Worm (Caenorhabditis elegans) whole organism, early embryonic: Measurements from ENCODE around the gene str-255.

Experiments
- B0310.2 ChIP-seq: sonication (generic microtip); optimal IDR thresholded peaks from 2 replicates; lab custom pipeline; 2016; ENCODE audit warnings: mild to moderate bottlenecking, missing genetic modification characterization, missing compliant biosample characterization
- F13C5.2 ChIP-seq: sonication (generic microtip); optimal IDR thresholded peaks from 2 replicates; lab custom pipeline; 2017; ENCODE audit warnings: mild to moderate bottlenecking, missing genetic modification characterization, inconsistent platforms, missing compliant biosample characterization
- aly-1 ChIP-seq: sonication (generic microtip); optimal IDR thresholded peaks from 2 replicates; lab custom pipeline; 2016; ENCODE audit warnings: missing genetic modification characterization, missing compliant biosample characterization
- ama-1 ChIP-seq: fragments of 150-350 bp; optimal IDR thresholded peaks from 2 replicates; lab custom pipeline; 2014
- ceh-13 ChIP-seq: fragments of 200-800 bp; sonication (Bioruptor generic); optimal IDR thresholded peaks from 2 replicates; lab custom pipeline; 2018; ENCODE audit warnings: mild to moderate bottlenecking, missing genetic modification characterization, missing compliant biosample characterization
- ceh-36 ChIP-seq: sonication (generic microtip); optimal IDR thresholded peaks from 2 replicates; lab custom pipeline; 2016; ENCODE audit warnings: missing genetic modification characterization, inconsistent platforms, missing compliant biosample characterization
- ets-7 ChIP-seq: sonication (generic microtip); optimal IDR thresholded peaks from 2 replicates; lab custom pipeline; 2016; ENCODE audit warnings: missing genotype, missing genetic modification characterization, missing compliant biosample characterization
- flt-1 ChIP-seq: fragments of 200-800 bp; sonication (Bioruptor generic); IDR thresholded peaks from 2 replicates; pipeline ENCODE4 v1.3.6; 2022; ENCODE audit warnings: missing genetic modification characterization, missing compliant biosample characterization
- hmbx-1 ChIP-seq: sonication (generic microtip); optimal IDR thresholded peaks from 2 replicates; lab custom pipeline; 2016; ENCODE audit warnings: mild to moderate bottlenecking, missing genetic modification characterization, missing compliant biosample characterization
- hmg-4 ChIP-seq: fragments of 200-800 bp; sonication (Bioruptor generic); optimal IDR thresholded peaks from 2 replicates; lab custom pipeline; 2018; ENCODE audit warnings: mild to moderate bottlenecking, missing genetic modification characterization, missing compliant biosample characterization
- hnd-1 ChIP-seq: sonication (generic microtip); optimal IDR thresholded peaks from 2 replicates; lab custom pipeline; 2016; ENCODE audit warnings: missing genetic modification characterization, missing compliant biosample characterization
- pes-1 ChIP-seq: fragments of 200-800 bp; sonication (Bioruptor generic); IDR thresholded peaks from 2 replicates; pipeline ENCODE4 v1.3.6; 2022; ENCODE audit warnings: missing genetic modification reagents, missing genetic modification characterization, missing compliant biosample characterization
- scrt-1 ChIP-seq: fragments of 200-800 bp; sonication (Bioruptor generic); IDR thresholded peaks from 2 replicates; pipeline ENCODE4 v1.3.6; 2022; ENCODE audit warnings: missing genetic modification characterization, missing compliant biosample characterization
- sea-1 ChIP-seq: fragments of 200-800 bp; sonication (Bioruptor generic); conservative IDR thresholded peaks from 2 replicates; pipeline ENCODE4 v1.3.6; 2022; ENCODE audit warnings: missing genetic modification characterization, missing compliant biosample characterization
- tbx-11 ChIP-seq: fragments of 200-800 bp; sonication (Bioruptor generic); IDR thresholded peaks from 2 replicates; pipeline ENCODE4 v1.3.6; 2022; ENCODE audit warnings: missing genetic modification characterization, missing compliant biosample characterization
- tbx-37 ChIP-seq: fragments of 200-800 bp; sonication (Bioruptor generic); conservative IDR thresholded peaks from 2 replicates; pipeline ENCODE4 v1.3.6; 2022; ENCODE audit warnings: missing genetic modification reagents, missing genetic modification characterization, missing compliant biosample characterization
- tra-4 ChIP-seq: sonication (generic microtip); optimal IDR thresholded peaks from 2 replicates; lab custom pipeline; 2017; ENCODE audit warnings: missing genetic modification characterization, missing compliant biosample characterization

str-255 gene

ce11 chrV:2163735-2164134 is at the start of gene str-255:
Gene str-255, minus strand, starts transcription at chrV:2163835.
- no peak for TF ChIP-seq hnd-1 (tag; lab: Kevin White, UChicago)
- TF ChIP-seq ets-7: no peak
- TF ChIP-seq hmbx-1 (tag; lab: Kevin White, UChicago): no peak
- no peak for TF ChIP-seq ama-1
- no peak for TF ChIP-seq B0310.2
- TF ChIP-seq scrt-1: no peak
- TF ChIP-seq F13C5.2 (tag; lab: Kevin White, UChicago): no peak
- TF ChIP-seq sea-1 (GFP tag; lab: Robert Waterston, UW): no peak

- TF ChIP-seq sea-1 (GFP tag; lab: Robert Waterston, UW): no peak
- no peak for TF ChIP-seq tbx-37 (GFP tag; lab: Robert Waterston, UW)
- no peak for TF ChIP-seq hnd-1 (tag; lab: Kevin White, UChicago)
- no peak for TF ChIP-seq ama-1
- TF ChIP-seq ceh-13 (GFP tag; lab: Kevin White, UChicago): no peak
- no peak for TF ChIP-seq ceh-36 (tag; lab: Kevin White, UChicago)
- TF ChIP-seq F13C5.2 (tag; lab: Kevin White, UChicago): no peak
- no peak for TF ChIP-seq hmg-4 (GFP tag; lab: Kevin White, UChicago)
- TF ChIP-seq hmbx-1 (tag; lab: Kevin White, UChicago): no peak
- no peak for TF ChIP-seq pes-1 (GFP tag; lab: Robert Waterston, UW)
- TF ChIP-seq ets-7: no peak
- no peak for TF ChIP-seq aly-1
- no peak for TF ChIP-seq flt-1 (GFP tag; lab: Robert Waterston, UW)
- TF ChIP-seq scrt-1: no peak
- no peak for TF ChIP-seq tbx-11
These were observed 48.3 kb upstream of the str-255 start, which contains the start of gene nhr-133 for ce11 chrV:2211936-2212335. Gene nhr-133, minus strand, starts transcription at chrV:2212118.

ce11 chrV:2207527-2207926 is 43.9 kb upstream of the str-255 start:
- TF ChIP-seq ets-7 (no peak), F13C5.2 (tag; lab: Kevin White, UChicago) (no peak), ceh-13 (GFP tag; lab: Kevin White, UChicago) (no peak), flt-1 (GFP tag; lab: Robert Waterston, UW) (no peak), pes-1 (GFP tag; lab: Robert Waterston, UW) (no peak), tbx-11 (no peak), hmg-4 (GFP tag; lab: Kevin White, UChicago) (no peak), hnd-1 (tag; lab: Kevin White, UChicago) (no peak), hmbx-1 (tag; lab: Kevin White, UChicago) (no peak), tbx-37 (GFP tag; lab: Robert Waterston, UW) (no peak), tra-4 (tag; lab: Kevin White, UChicago) (no peak), aly-1 (no peak), ama-1 (no peak), ceh-36 (tag; lab: Kevin White, UChicago) (no peak), scrt-1 (no peak), B0310.2 (no peak)

ce11 chrV:2206801-2207200 is 43.2 kb upstream of the str-255 start, which contains the start of gene svh-11:
Gene svh-11, plus strand, starts transcription at chrV:2207101.
- no peak for TF ChIP-seq tbx-11
- TF ChIP-seq aly-1: no peak
- TF ChIP-seq ceh-36 (tag; lab: Kevin White, UChicago): no peak
- no peak for TF ChIP-seq ceh-13 (GFP tag; lab: Kevin White, UChicago)
- TF ChIP-seq flt-1 (GFP tag; lab: Robert Waterston, UW): no peak
- no peak for TF ChIP-seq hnd-1 (tag; lab: Kevin White, UChicago)
- TF ChIP-seq F13C5.2 (tag; lab: Kevin White, UChicago): no peak
- TF ChIP-seq tbx-37 (GFP tag; lab: Robert Waterston, UW): no peak
- TF ChIP-seq sea-1 (GFP tag; lab: Robert Waterston, UW): no peak
- no peak for TF ChIP-seq pes-1 (GFP tag; lab: Robert Waterston, UW)
- TF ChIP-seq scrt-1: no peak
- TF ChIP-seq ets-7: no peak
- TF ChIP-seq hmbx-1 (tag; lab: Kevin White, UChicago): no peak

ce11 chrV:2206181-2206580 is 42.5 kb upstream of the str-255 start, which contains the start of gene srt-40:
Gene srt-40, minus strand, starts transcription at chrV:2206281.
- TF ChIP-seq flt-1 (GFP tag; lab: Robert Waterston, UW) (no peak), tra-4 (tag; lab: Kevin White, UChicago) (no peak), ceh-36 (tag; lab: Kevin White, UChicago) (no peak), ets-7 (no peak)

ce11 chrV:2204080-2204479 is 40.4 kb upstream of the str-255 start, which contains the start of gene cyp-33C12:
Gene cyp-33C12, minus strand, starts transcription at chrV:2204400.
- TF ChIP-seq hmbx-1 (tag; lab: Kevin White, UChicago) (no peak), ama-1 (no peak), tbx-37 (GFP tag; lab: Robert Waterston, UW) (no peak), aly-1 (no peak)

- no peak for TF ChIP-seq B0310.2
- no peak for TF ChIP-seq ceh-36 (tag; lab: Kevin White, UChicago)
- TF ChIP-seq hmbx-1 (tag; lab: Kevin White, UChicago): no peak
- no peak for TF ChIP-seq tbx-11
- TF ChIP-seq flt-1 (GFP tag; lab: Robert Waterston, UW): no peak
- no peak for TF ChIP-seq sea-1 (GFP tag; lab: Robert Waterston, UW)
- TF ChIP-seq ceh-13 (GFP tag; lab: Kevin White, UChicago): no peak
- TF ChIP-seq ama-1: no peak
- TF ChIP-seq scrt-1: no peak
- TF ChIP-seq ets-7: no peak
These were observed 37.6 kb upstream of the str-255 start, which contains the start of gene cyp-32B1 for ce11 chrV:2201240-2201639. Gene cyp-32B1, minus strand, starts transcription at chrV:2201415.

ce11 chrV:2200402-2200801 is 36.8 kb upstream of the str-255 start:
- TF ChIP-seq aly-1: no peak
- TF ChIP-seq hnd-1 (tag; lab: Kevin White, UChicago): no peak
- no peak for TF ChIP-seq hmg-4 (GFP tag; lab: Kevin White, UChicago)
- TF ChIP-seq ceh-13 (GFP tag; lab: Kevin White, UChicago): no peak
- no peak for TF ChIP-seq ets-7
- TF ChIP-seq ceh-36 (tag; lab: Kevin White, UChicago): no peak
- TF ChIP-seq tbx-37 (GFP tag; lab: Robert Waterston, UW): no peak
- TF ChIP-seq tra-4 (tag; lab: Kevin White, UChicago): no peak
- TF ChIP-seq hmbx-1 (tag; lab: Kevin White, UChicago): no peak
- no peak for TF ChIP-seq F13C5.2 (tag; lab: Kevin White, UChicago)
- TF ChIP-seq flt-1 (GFP tag; lab: Robert Waterston, UW): no peak
- no peak for TF ChIP-seq tbx-11
- TF ChIP-seq pes-1 (GFP tag; lab: Robert Waterston, UW): no peak
- TF ChIP-seq sea-1 (GFP tag; lab: Robert Waterston, UW): no peak
- TF ChIP-seq B0310.2: no peak
- no peak for TF ChIP-seq ama-1
- TF ChIP-seq scrt-1: no peak
